Worm (Caenorhabditis elegans) whole organism, L4/young adult: ENCODE results near the gene K08E5.1.

Source experiments
- W03F9.2 ChIP-seq: fragments of 150-350 bp; optimal IDR thresholded peaks from 2 replicates; lab custom pipeline; 2014; ENCODE audit warnings: missing biosample characterization, missing genetic modification characterization
- dao-5 ChIP-seq: sonication (generic microtip); optimal IDR thresholded peaks from 2 replicates; lab custom pipeline; 2016; ENCODE audit warnings: missing genotype, missing genetic modification characterization, moderate library complexity, missing compliant biosample characterization
- him-1 ChIP-seq: sonication (generic microtip); optimal IDR thresholded peaks from 2 replicates; lab custom pipeline; 2016; ENCODE audit warnings: missing genotype, missing genetic modification reagents, missing genetic modification characterization, missing compliant biosample characterization

DNA sequence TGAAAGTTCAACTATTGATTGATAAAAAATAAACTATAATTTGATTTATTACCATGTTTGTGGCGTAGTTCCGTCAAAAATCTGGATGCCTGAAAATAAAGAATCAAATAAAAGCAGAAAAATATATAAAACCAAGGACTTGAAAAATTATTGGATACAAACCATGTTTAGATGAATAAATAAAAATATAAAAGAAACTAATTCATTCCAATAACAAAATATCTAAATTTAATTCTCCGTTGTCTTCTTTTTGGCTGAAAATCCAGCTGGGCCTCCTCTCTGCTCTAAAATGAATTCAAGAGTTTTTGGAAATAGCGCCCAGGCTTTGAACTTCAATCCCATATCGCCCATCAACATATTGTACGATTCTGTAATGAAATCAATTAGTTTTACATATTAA is 33.6 kb downstream of the K08E5.1 start, which contains the start of gene vps-29:
- TF ChIP-seq him-1 (tag; lab: Kevin White, UChicago) (no peak), W03F9.2 (no peak), dao-5 (tag; lab: Kevin White, UChicago) (no peak)
